Worm (Caenorhabditis elegans): Measurements from ENCODE around the gene sru-19.

DNA sequence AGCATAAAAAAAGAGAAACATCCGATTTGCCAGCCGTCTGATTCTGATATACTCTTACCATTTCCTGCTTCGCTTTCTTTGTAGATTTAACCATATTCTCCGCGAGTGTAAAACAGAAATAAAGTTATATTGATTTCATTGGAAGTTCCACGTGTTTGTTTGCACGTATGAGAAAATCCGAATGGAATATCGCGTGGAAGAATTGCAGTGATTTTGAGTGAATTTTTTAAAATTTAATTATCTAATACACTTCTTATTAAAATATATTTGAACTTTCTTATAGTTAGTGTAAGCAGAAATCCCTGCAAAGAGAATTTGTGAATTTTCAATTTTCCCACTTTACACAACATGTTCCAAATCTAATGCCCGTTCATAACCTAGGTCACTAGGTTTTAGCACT lies 32.7 kb downstream of the sru-19 start, which contains the start of gene F53B2.5:
- no peak for TF ChIP-seq nhr-11 (tag; optimal IDR thresholded peaks at IDR 0.05)
- TF ChIP-seq lin-11 (tag; optimal IDR thresholded peaks at IDR 0.05): no peak
- no peak for TF ChIP-seq zag-1 (tag; optimal IDR thresholded peaks at IDR 0.05)

Measured in whole organism, L2 larva.